Worm (Caenorhabditis elegans): ENCODE measurements around the gene srsx-11.

Gene srsx-11

DNA sequence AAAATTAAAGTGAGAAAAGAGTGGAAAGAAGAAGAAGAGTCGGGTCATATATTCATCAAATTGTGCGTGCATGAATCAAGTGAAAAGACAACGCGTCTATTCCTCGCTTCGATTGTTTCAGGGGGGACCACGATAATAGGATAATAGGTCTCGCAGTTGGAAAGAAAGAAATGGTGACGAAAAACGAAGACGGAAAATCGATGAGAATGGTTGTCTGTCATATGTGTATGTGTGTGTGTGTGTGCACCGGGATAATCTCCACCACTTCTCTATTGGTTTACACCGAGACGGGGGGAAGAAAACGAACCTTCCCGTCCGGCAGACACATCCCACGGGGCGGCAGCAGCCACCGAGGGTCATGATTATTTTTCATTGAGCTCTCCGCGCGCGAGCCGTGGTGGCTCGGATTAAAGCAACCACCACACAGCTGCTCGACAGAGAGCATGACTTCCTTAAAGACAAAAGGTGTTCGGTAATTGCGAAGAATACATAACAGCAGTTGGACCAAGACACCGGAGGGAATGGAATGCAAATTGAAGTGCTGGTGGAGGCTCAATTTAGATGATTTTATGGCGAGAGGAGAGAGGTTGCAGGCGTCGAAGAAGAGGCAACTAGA is 14.8 kb downstream of the srsx-11 start:
- TF ChIP-seq aly-2 (tag; optimal IDR thresholded peaks at IDR 0.05), result no peak
- TF ChIP-seq unc-55 (GFP tag; optimal IDR thresholded peaks at IDR 0.05), result peak; percentile 22
- TF ChIP-seq Y55F3AM.14 (GFP tag; optimal IDR thresholded peaks at IDR 0.05), result peak; percentile 9
- TF ChIP-seq sma-3 (GFP tag; optimal IDR thresholded peaks at IDR 0.05), result no peak
- TF ChIP-seq gmeb-1 (tag; optimal IDR thresholded peaks at IDR 0.05), result no peak

DNA sequence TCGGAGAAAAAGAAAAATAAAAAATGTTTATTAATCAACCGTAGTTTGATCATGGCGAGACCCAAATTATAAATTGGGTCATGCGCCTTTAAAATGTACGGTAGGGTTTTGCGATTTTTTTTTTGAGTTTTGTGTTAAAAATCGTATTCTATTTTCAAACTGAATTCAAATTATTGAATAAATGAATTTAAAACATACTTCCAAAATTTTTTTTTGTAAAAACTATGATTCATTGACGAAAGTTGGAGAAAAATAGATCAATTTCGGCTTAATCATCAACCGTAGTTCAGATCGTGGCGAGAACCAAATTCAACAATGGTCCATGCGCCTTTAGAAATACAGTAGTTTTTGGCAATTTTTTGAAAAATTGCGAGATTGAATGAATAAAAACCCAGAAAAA is 15.4 kb downstream of the srsx-11 start:
- no peak for TF ChIP-seq sem-4 (tag; optimal IDR thresholded peaks at IDR 0.05)
- TF ChIP-seq nhr-10 (tag; optimal IDR thresholded peaks at IDR 0.05), result no peak
- TF ChIP-seq crh-2 (tag; optimal IDR thresholded peaks at IDR 0.05), result no peak
- no peak for TF ChIP-seq nhr-25 (tag; optimal IDR thresholded peaks at IDR 0.05)
- TF ChIP-seq C34F6.9 (tag; optimal IDR thresholded peaks at IDR 0.05), result no peak
- TF ChIP-seq ztf-11 (tag; optimal IDR thresholded peaks at IDR 0.05), result no peak
- TF ChIP-seq egl-27 (tag; optimal IDR thresholded peaks at IDR 0.05), result no peak
- no peak for TF ChIP-seq zag-1 (tag; optimal IDR thresholded peaks at IDR 0.05)
- no peak for TF ChIP-seq ceh-16 (tag; optimal IDR thresholded peaks at IDR 0.05)
- TF ChIP-seq fos-1 (tag; optimal IDR thresholded peaks at IDR 0.05), result no peak
- TF ChIP-seq elt-3 (tag; optimal IDR thresholded peaks at IDR 0.05), result no peak
- no peak for TF ChIP-seq R02D3.7 (tag; optimal IDR thresholded peaks at IDR 0.05)
- no peak for TF ChIP-seq nhr-12 (tag; optimal IDR thresholded peaks at IDR 0.05)
- TF ChIP-seq peb-1 (tag; optimal IDR thresholded peaks at IDR 0.05), result no peak
- no peak for TF ChIP-seq mbf-1 (tag; optimal IDR thresholded peaks at IDR 0.05)
- TF ChIP-seq unc-55 (GFP tag; optimal IDR thresholded peaks at IDR 0.05), result no peak
- no peak for TF ChIP-seq sma-9 (GFP tag; optimal IDR thresholded peaks at IDR 0.05)
- TF ChIP-seq sma-9 (tag; optimal IDR thresholded peaks at IDR 0.05), result no peak
- TF ChIP-seq mdl-1 (tag; optimal IDR thresholded peaks at IDR 0.05), result no peak
- TF ChIP-seq ztf-4 (tag; optimal IDR thresholded peaks at IDR 0.05), result no peak

DNA sequence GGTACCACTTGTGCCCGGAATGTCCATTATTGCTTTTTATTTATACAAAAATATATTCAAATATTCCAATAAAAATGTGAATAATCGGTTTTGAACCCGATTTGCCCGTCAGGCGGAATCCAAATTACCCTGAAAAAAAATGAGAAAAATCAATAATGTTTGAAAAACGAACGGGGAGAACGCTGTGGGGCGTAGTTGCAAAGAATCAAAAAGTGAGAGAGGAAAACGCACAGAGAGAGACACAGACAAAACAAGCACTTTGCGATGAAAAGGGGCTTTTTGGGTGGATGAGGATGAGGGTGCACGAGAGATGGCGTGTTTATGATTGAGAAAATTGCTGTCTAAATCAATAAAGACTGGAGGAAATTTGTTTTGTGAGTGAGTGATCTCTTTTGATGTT is 16.0 kb downstream of the srsx-11 start, which contains the start of gene tam-1:
TSS of gene tam-1 (minus strand) at position 135 of the 400 bp plus-strand sequence.
- TF ChIP-seq C34F6.9 (tag; optimal IDR thresholded peaks at IDR 0.05) (peak; percentile 40), mab-5 (tag; optimal IDR thresholded peaks at IDR 0.05) (no peak)

DNA sequence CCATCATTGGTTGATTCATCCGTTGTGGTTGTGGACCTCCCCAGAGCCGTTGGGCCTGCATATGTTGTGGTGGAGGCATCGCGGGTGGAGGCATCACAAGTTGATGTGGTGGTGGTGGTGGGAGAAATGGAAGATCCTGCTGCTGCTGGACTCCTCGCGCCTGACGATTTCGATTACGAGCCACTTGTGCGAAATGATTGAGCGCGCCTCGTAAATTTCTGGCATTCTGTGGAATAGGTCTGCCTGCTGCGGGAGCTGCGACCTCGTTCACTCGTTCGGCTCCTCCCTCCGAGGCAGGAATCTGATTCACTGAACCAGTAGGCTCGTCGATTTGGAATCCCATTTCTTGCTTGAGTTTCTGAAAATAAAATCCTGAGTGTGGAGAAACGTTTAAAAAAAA is 18.3 kb downstream of the srsx-11 start:
- TF ChIP-seq sma-3 (GFP tag; optimal IDR thresholded peaks at IDR 0.05) (no peak), gmeb-1 (tag; optimal IDR thresholded peaks at IDR 0.05) (no peak), ztf-4 (tag; optimal IDR thresholded peaks at IDR 0.05) (no peak), R02D3.7 (tag; optimal IDR thresholded peaks at IDR 0.05) (no peak), sma-9 (GFP tag; optimal IDR thresholded peaks at IDR 0.05) (no peak), sma-9 (tag; optimal IDR thresholded peaks at IDR 0.05) (no peak)

DNA sequence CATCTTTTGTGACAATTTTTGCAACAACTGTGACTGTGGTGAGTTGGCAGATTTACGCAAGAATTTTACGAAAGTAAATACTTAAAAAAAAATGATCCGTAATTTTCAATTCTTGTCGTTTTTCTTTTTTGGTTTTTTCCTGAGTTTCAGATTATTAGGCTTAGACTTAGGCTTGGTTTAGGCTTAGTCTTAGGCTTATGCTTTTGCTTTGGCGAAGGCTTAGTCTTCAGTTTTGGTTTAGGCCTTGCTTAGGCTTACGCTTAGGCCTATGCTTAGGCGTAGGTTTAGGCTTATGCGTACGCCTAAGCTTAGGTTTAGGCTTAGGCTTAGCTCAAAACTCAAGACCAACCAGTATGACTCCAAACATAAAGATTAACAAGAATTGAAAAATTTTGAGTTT is 21.3 kb downstream of the srsx-11 start:
- no peak for TF ChIP-seq mbf-1 (tag; optimal IDR thresholded peaks at IDR 0.05)
- no peak for TF ChIP-seq unc-55 (GFP tag; optimal IDR thresholded peaks at IDR 0.05)
- no peak for TF ChIP-seq ama-1 (optimal IDR thresholded peaks at IDR 0.05)
- TF ChIP-seq snpc-4 (tag; optimal IDR thresholded peaks at IDR 0.05), result no peak
- no peak for TF ChIP-seq nhr-237 (tag; optimal IDR thresholded peaks at IDR 0.05)
- TF ChIP-seq nhr-23 (tag; optimal IDR thresholded peaks at IDR 0.05), result no peak

DNA sequence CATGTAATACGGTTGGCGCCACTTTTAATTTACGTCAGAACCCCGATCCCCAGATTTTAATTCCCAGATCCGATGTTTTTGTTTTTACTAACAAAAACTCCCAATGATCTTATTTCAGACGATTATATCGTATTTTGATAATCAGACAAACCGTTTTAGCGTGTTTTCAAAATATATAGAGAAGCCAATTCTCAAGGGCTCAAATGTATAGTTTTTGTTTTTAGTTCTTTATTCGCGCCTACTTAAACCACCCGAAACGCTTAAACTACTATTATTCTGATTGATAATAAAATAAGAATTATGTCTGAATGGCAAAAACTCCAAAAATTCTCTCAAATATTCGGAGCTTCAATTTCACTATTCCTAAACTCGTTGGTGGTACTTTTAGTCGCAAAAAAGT is 22.4 kb downstream of the srsx-11 start, which contains the start of gene str-208:
TSS of gene str-208 (plus strand) at position 301 of the 400 bp plus-strand sequence.
- TF ChIP-seq alr-1 (tag; optimal IDR thresholded peaks at IDR 0.05), result no peak
- TF ChIP-seq F13H6.1 (tag; optimal IDR thresholded peaks at IDR 0.05), result no peak
- no peak for TF ChIP-seq ceh-16 (tag; optimal IDR thresholded peaks at IDR 0.05)
- TF ChIP-seq sma-9 (GFP tag; optimal IDR thresholded peaks at IDR 0.05), result no peak
- no peak for TF ChIP-seq sma-9 (tag; optimal IDR thresholded peaks at IDR 0.05)
- no peak for TF ChIP-seq sma-3 (GFP tag; optimal IDR thresholded peaks at IDR 0.05)
- TF ChIP-seq nhr-12 (tag; optimal IDR thresholded peaks at IDR 0.05), result no peak
- TF ChIP-seq aly-2 (tag; optimal IDR thresholded peaks at IDR 0.05), result no peak
- TF ChIP-seq nhr-23 (tag; optimal IDR thresholded peaks at IDR 0.05), result no peak
- TF ChIP-seq snpc-4 (tag; optimal IDR thresholded peaks at IDR 0.05), result no peak

All from whole organism, L2 larva.